Worm (Caenorhabditis elegans): ENCODE measurements around the gene R53.4.

- TF ChIP-seq unc-62 (GFP tag; optimal IDR thresholded peaks at IDR 0.05) (no peak), ama-1 (optimal IDR thresholded peaks at IDR 0.05) (no peak), ama-1 (GFP tag; optimal IDR thresholded peaks at IDR 0.05) (no peak), lsl-1 (GFP tag; optimal IDR thresholded peaks at IDR 0.05) (no peak), dox-1 (GFP tag; IDR thresholded peaks at IDR 0.05) (no peak), tbp1 (GFP tag; optimal IDR thresholded peaks at IDR 0.05) (no peak), akir-1 (GFP tag; optimal IDR thresholded peaks at IDR 0.05) (no peak), snpc-4 (GFP tag; optimal IDR thresholded peaks at IDR 0.05) (no peak), snpc-4 (tag; optimal IDR thresholded peaks at IDR 0.05) (no peak), nfya-2 (GFP tag; IDR thresholded peaks at IDR 0.05) (no peak), tlf-1 (GFP tag; optimal IDR thresholded peaks at IDR 0.05) (no peak)
Observed at ce11 chrII:9970438-9971092, 2.7 kb upstream of the R53.4 start, which contains the start of gene R53.5.

Measured in whole organism, young adult.